Worm (Caenorhabditis elegans) whole organism, mixed stage, embryonic: ENCODE results near the gene flad-1.

Experiments
- ceh-39 ChIP-seq: fragments of 150-350 bp; optimal IDR thresholded peaks from 2 replicates; lab custom pipeline; 2014; ENCODE audit warnings: missing biosample characterization, missing genetic modification characterization
- ces-1 ChIP-seq: fragments of 150-350 bp; optimal IDR thresholded peaks from 2 replicates; lab custom pipeline; 2014; ENCODE audit warnings: missing biosample characterization, missing genetic modification reagents, missing genetic modification characterization
- elt-1 ChIP-seq: sonication (generic microtip); optimal IDR thresholded peaks from 2 replicates; lab custom pipeline; 2017; ENCODE audit warnings: missing genetic modification characterization, mild to moderate bottlenecking, missing compliant biosample characterization, antibody characterized with exemption, moderate library complexity, borderline replicate concordance; ENCODE audit not compliant: insufficient read depth
- flh-1 ChIP-seq: fragments of 200-800 bp; sonication (Bioruptor generic); optimal IDR thresholded peaks from 2 replicates; lab custom pipeline; 2018; ENCODE audit warnings: mild to moderate bottlenecking, missing genetic modification characterization, moderate library complexity, missing compliant biosample characterization
- lin-13 ChIP-seq: fragments of 150-350 bp; optimal IDR thresholded peaks from 2 replicates; lab custom pipeline; 2014; ENCODE audit warnings: missing biosample characterization, missing genetic modification characterization
- lsy-2 ChIP-seq: fragments of 150-350 bp; optimal IDR thresholded peaks from 2 replicates; lab custom pipeline; 2014; ENCODE audit warnings: missing biosample characterization, missing genetic modification characterization
- nhr-237 ChIP-seq: fragments of 150-350 bp; optimal IDR thresholded peaks from 2 replicates; lab custom pipeline; 2014; ENCODE audit warnings: missing biosample characterization, missing genetic modification characterization
- nhr-76 ChIP-seq: sonication (generic microtip); optimal IDR thresholded peaks from 2 replicates; lab custom pipeline; 2017; ENCODE audit warnings: missing biosample characterization, missing genetic modification characterization
- pha-4 ChIP-seq: fragments of 150-350 bp; optimal IDR thresholded peaks from 2 replicates; lab custom pipeline; 2018; ENCODE audit warnings: missing biosample characterization, missing genetic modification reagents, missing genetic modification characterization
- sem-2 ChIP-seq: fragments of 200-800 bp; sonication (Bioruptor generic); optimal IDR thresholded peaks from 2 replicates; lab custom pipeline; 2018; ENCODE audit warnings: mild to moderate bottlenecking, missing genetic modification characterization, missing compliant biosample characterization
- unc-39 ChIP-seq: fragments of 150-350 bp; optimal IDR thresholded peaks from 2 replicates; lab custom pipeline; 2014; ENCODE audit warnings: missing biosample characterization, missing genetic modification characterization
- unc-62 ChIP-seq: fragments of 150-350 bp; optimal IDR thresholded peaks from 2 replicates; lab custom pipeline; 2014; ENCODE audit warnings: missing biosample characterization, missing genetic modification reagents, missing genetic modification characterization
- ztf-11 ChIP-seq: fragments of 150-350 bp; optimal IDR thresholded peaks from 2 replicates; lab custom pipeline; 2014; ENCODE audit warnings: missing biosample characterization, missing genetic modification characterization

DNA sequence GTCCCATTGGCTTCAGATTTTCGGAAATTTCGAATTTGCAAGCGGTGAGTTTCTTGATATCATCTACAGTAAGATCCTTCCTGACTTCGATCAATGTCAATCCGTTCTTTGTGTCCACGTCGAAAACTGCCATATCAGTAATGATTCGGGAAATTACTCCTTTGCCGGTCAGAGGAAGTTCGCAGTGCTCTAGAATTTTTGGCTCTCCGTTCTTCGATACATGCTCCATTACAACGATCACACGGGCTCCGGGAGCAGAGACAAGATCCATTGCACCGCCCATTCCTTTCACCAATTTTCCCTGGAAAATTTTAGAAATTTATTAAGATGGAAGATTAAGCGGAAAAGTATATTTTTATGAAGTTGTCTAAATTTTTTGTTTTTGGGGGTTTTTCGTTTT, 9.4 kb upstream of the flad-1 start:
- TF ChIP-seq ces-1 (no peak), unc-39 (tag; lab: Kevin White, UChicago) (no peak), sem-2 (GFP tag; lab: Kevin White, UChicago) (no peak), lin-13 (tag; lab: Kevin White, UChicago) (no peak), unc-62 (GFP tag; lab: Kevin White, UChicago) (no peak), elt-1 (no peak), flh-1 (GFP tag; lab: Kevin White, UChicago) (no peak), pha-4 (no peak), nhr-76 (tag; lab: Kevin White, UChicago) (no peak), ceh-39 (tag; lab: Kevin White, UChicago) (no peak), nhr-237 (tag; lab: Kevin White, UChicago) (no peak), lsy-2 (no peak), ztf-11 (no peak)
